Fruit fly (Drosophila melanogaster) whole organism, embryonic: ENCODE data around the gene solo.

Source experiments
- Bgb ChIP-seq: fragments of 200-800 bp; sonication (Bioruptor generic); IDR thresholded peaks from 2 replicates; pipeline ENCODE4 v1.3.6; 2022; ENCODE audit warnings: missing biosample characterization, missing genetic modification characterization; ENCODE audit not compliant: partially characterized antibody
- CG11504 ChIP-seq: fragments of 200-800 bp; sonication (Bioruptor generic); optimal IDR thresholded peaks from 3 replicates; lab custom pipeline; 2019; ENCODE audit warnings: missing biosample characterization, mild to moderate bottlenecking, missing genetic modification characterization, moderate library complexity
- CG12391 ChIP-seq: fragments of 200-800 bp; sonication (Bioruptor generic); optimal IDR thresholded peaks from 3 replicates; lab custom pipeline; 2018; ENCODE audit warnings: missing biosample characterization, mild to moderate bottlenecking, missing genetic modification characterization, moderate library complexity
- CG13894 ChIP-seq: fragments of 200-800 bp; sonication (Bioruptor generic); optimal IDR thresholded peaks from 3 replicates; lab custom pipeline; 2018; ENCODE audit warnings: missing biosample characterization, mild to moderate bottlenecking, missing genetic modification characterization, moderate library complexity
- CG14441 ChIP-seq: fragments of 200-800 bp; sonication (Bioruptor generic); IDR thresholded peaks from 2 replicates; pipeline ENCODE4 v1.3.6; 2022; ENCODE audit warnings: missing biosample characterization, missing genetic modification characterization
- CG17328 ChIP-seq: fragments of 200-800 bp; sonication (Bioruptor generic); IDR thresholded peaks from 2 replicates; pipeline ENCODE4 v1.3.6; 2022; ENCODE audit warnings: missing biosample characterization, missing genetic modification characterization
- CG17568 ChIP-seq: fragments of 200-800 bp; sonication (Bioruptor generic); optimal IDR thresholded peaks from 2 replicates; lab custom pipeline; 2018; ENCODE audit warnings: missing biosample characterization, mild to moderate bottlenecking, missing genetic modification characterization, moderate library complexity
- CG18262 ChIP-seq: fragments of 200-800 bp; optimal IDR thresholded peaks from 3 replicates; lab custom pipeline; 2019; ENCODE audit warnings: missing biosample characterization, mild to moderate bottlenecking, missing genetic modification characterization, moderate library complexity
- CG2678 ChIP-seq: fragments of 200-800 bp; sonication (Bioruptor generic); optimal IDR thresholded peaks from 3 replicates; lab custom pipeline; 2019; ENCODE audit warnings: missing biosample characterization, mild to moderate bottlenecking, missing genetic modification characterization, moderate library complexity
- CG30020 ChIP-seq: fragments of 200-800 bp; optimal IDR thresholded peaks from 2 replicates; lab custom pipeline; 2019; ENCODE audit warnings: missing biosample characterization, mild to moderate bottlenecking, missing genetic modification characterization, moderate library complexity
- CG30403 ChIP-seq: fragments of 200-800 bp; sonication (Bioruptor generic); optimal IDR thresholded peaks from 3 replicates; lab custom pipeline; 2016; ENCODE audit warnings: missing biosample characterization, missing genetic modification characterization
- CG3065 ChIP-seq: fragments of 200-800 bp; sonication (Bioruptor generic); optimal IDR thresholded peaks from 2 replicates; lab custom pipeline; 2016; ENCODE audit warnings: missing biosample characterization, missing genetic modification characterization
- CG31441 ChIP-seq: fragments of 200-800 bp; sonication (Bioruptor generic); IDR thresholded peaks from 2 replicates; pipeline ENCODE4 v1.3.6; 2022; ENCODE audit warnings: missing biosample characterization, missing genetic modification characterization
- CG4328 ChIP-seq: fragments of 200-800 bp; sonication (Bioruptor generic); optimal IDR thresholded peaks from 3 replicates; lab custom pipeline; 2017; ENCODE audit warnings: missing biosample characterization, missing genetic modification reagents, missing genetic modification characterization
- CG7271 ChIP-seq: fragments of 200-800 bp; sonication (Bioruptor generic); optimal IDR thresholded peaks from 2 replicates; lab custom pipeline; 2018; ENCODE audit warnings: missing biosample characterization, mild to moderate bottlenecking, missing genetic modification characterization, moderate library complexity
- CG7556 ChIP-seq: fragments of 200-800 bp; sonication (Bioruptor generic); optimal IDR thresholded peaks from 2 replicates; lab custom pipeline; 2017; ENCODE audit warnings: missing biosample characterization, mild to moderate bottlenecking, missing genetic modification characterization
- CG8290 ChIP-seq, 3 experiments: fragments of 200-800 bp; sonication (Bioruptor generic); optimal IDR thresholded peaks; 2 replicates each; lab custom pipeline; 2016 to 2019; ENCODE audit warnings: missing biosample characterization in 3 of 3, missing genetic modification characterization in 3 of 3, mild to moderate bottlenecking in 2 of 3, moderate library complexity in 1 of 3
- CG9876 ChIP-seq: fragments of 200-800 bp; sonication (Bioruptor generic); optimal IDR thresholded peaks from 2 replicates; lab custom pipeline; 2016; ENCODE audit warnings: missing biosample characterization, missing genetic modification characterization
- CG9932 ChIP-seq: fragments of 200-800 bp; sonication (Bioruptor generic); IDR thresholded peaks from 2 replicates; pipeline ENCODE4 v1.3.6; 2022; ENCODE audit warnings: missing biosample characterization, missing genetic modification characterization
- Dp ChIP-seq: fragments of 200-800 bp; sonication (Bioruptor generic); optimal IDR thresholded peaks from 2 replicates; lab custom pipeline; 2018; ENCODE audit warnings: missing biosample characterization, mild to moderate bottlenecking, missing genetic modification characterization, moderate library complexity
- Eip74EF ChIP-seq, 2 experiments: fragments of 200-800 bp in 1 of 2; fragments of >200 bp in 1 of 2; sonication (Bioruptor generic) in 1 of 2; optimal IDR thresholded peaks; 2 replicates each; lab custom pipeline; 2017 to 2019; ENCODE audit warnings: missing biosample characterization in 2 of 2, missing genetic modification characterization in 2 of 2, mild to moderate bottlenecking in 1 of 2, moderate library complexity in 1 of 2
- HHEX ChIP-seq: fragments of 200-800 bp; sonication (Bioruptor generic); optimal IDR thresholded peaks from 3 replicates; lab custom pipeline; 2017; ENCODE audit warnings: missing biosample characterization, mild to moderate bottlenecking, missing genetic modification characterization, missing genetic modification reagents
- HLH4C ChIP-seq: fragments of 200-800 bp; sonication (Bioruptor generic); IDR thresholded peaks from 3 replicates; pipeline ENCODE4 v1.3.6; 2022; ENCODE audit warnings: missing biosample characterization, missing genetic modification characterization; ENCODE audit not compliant: partially characterized antibody
- Hmr ChIP-seq: fragments of 200-800 bp; sonication (Bioruptor generic); optimal IDR thresholded peaks from 3 replicates; lab custom pipeline; 2017; ENCODE audit warnings: mild to moderate bottlenecking, missing biosample characterization, missing genetic modification reagents, missing genetic modification characterization
- Hr78 ChIP-seq, 2 experiments: fragments of 200-800 bp in 1 of 2; fragments of >200 bp in 1 of 2; sonication (Bioruptor generic) in 1 of 2; optimal IDR thresholded peaks; 2 replicates each; lab custom pipeline; 2017 to 2019; ENCODE audit warnings: missing biosample characterization in 2 of 2, missing genetic modification characterization in 2 of 2, mild to moderate bottlenecking in 1 of 2, moderate library complexity in 1 of 2
- PHDP ChIP-seq: fragments of 200-800 bp; sonication (Bioruptor generic); optimal IDR thresholded peaks from 3 replicates; lab custom pipeline; 2018; ENCODE audit warnings: missing biosample characterization, mild to moderate bottlenecking, missing genetic modification characterization, moderate library complexity
- Ptx1 ChIP-seq: fragments of 200-800 bp; sonication (Bioruptor generic); IDR thresholded peaks from 2 replicates; pipeline ENCODE4 v1.3.6; 2022; ENCODE audit warnings: missing biosample characterization, missing genetic modification characterization
- Sox100B ChIP-seq: fragments of 200-800 bp; sonication (Bioruptor generic); optimal IDR thresholded peaks from 3 replicates; lab custom pipeline; 2018; ENCODE audit warnings: missing biosample characterization, mild to moderate bottlenecking, missing genetic modification characterization
- Sox102F ChIP-seq: fragments of 200-800 bp; sonication (Bioruptor generic); optimal IDR thresholded peaks from 2 replicates; lab custom pipeline; 2018; ENCODE audit warnings: missing biosample characterization, mild to moderate bottlenecking, missing genetic modification characterization, moderate library complexity
- Ssrp ChIP-seq: fragments of 200-800 bp; sonication (Bioruptor generic); optimal IDR thresholded peaks from 2 replicates; lab custom pipeline; 2018; ENCODE audit warnings: missing biosample characterization, mild to moderate bottlenecking, missing genetic modification characterization, moderate library complexity
- Xbp1 ChIP-seq: fragments of 200-800 bp; sonication (Bioruptor generic); optimal IDR thresholded peaks from 3 replicates; lab custom pipeline; 2016; ENCODE audit warnings: missing biosample characterization, mild to moderate bottlenecking, missing genetic modification characterization
- Xrp1 ChIP-seq: fragments of 200-800 bp; sonication (Bioruptor generic); IDR thresholded peaks from 2 replicates; pipeline ENCODE4 v1.3.6; 2022; ENCODE audit warnings: missing biosample characterization, missing genetic modification characterization
- bsh ChIP-seq, 2 experiments: fragments of 200-800 bp; sonication (Bioruptor generic); optimal IDR thresholded peaks; 2 replicates each; lab custom pipeline; 2017 to 2018; ENCODE audit warnings: mild to moderate bottlenecking in 2 of 2, missing biosample characterization in 2 of 2, missing genetic modification characterization in 2 of 2, moderate library complexity in 1 of 2
- chm ChIP-seq: fragments of 200-800 bp; sonication (Bioruptor generic); IDR thresholded peaks from 2 replicates; pipeline ENCODE4 v1.3.6; 2022; ENCODE audit warnings: missing biosample characterization, missing genetic modification characterization
- dati ChIP-seq: fragments of 200-800 bp; sonication (Bioruptor generic); IDR thresholded peaks from 2 replicates; pipeline ENCODE4 v1.3.6; 2022; ENCODE audit warnings: missing biosample characterization, missing genetic modification characterization
- disco-r ChIP-seq: fragments of 200-800 bp; sonication (Bioruptor generic); optimal IDR thresholded peaks from 2 replicates; lab custom pipeline; 2016; ENCODE audit warnings: missing biosample characterization, missing genetic modification characterization
- fd96Cb ChIP-seq: fragments of 200-800 bp; sonication (Bioruptor generic); optimal IDR thresholded peaks from 2 replicates; lab custom pipeline; 2018; ENCODE audit warnings: missing biosample characterization, mild to moderate bottlenecking, missing genetic modification characterization, moderate library complexity
- jigr1 ChIP-seq: fragments of 200-800 bp; sonication (Bioruptor generic); IDR thresholded peaks from 3 replicates; pipeline ENCODE4 v1.3.6; 2022; ENCODE audit warnings: missing biosample characterization, missing genetic modification characterization
- lilli ChIP-seq: fragments of 200-800 bp; sonication (Bioruptor generic); optimal IDR thresholded peaks from 3 replicates; lab custom pipeline; 2016; ENCODE audit warnings: missing biosample characterization, missing genetic modification characterization
- nerfin-2 ChIP-seq: fragments of 200-800 bp; sonication (Bioruptor generic); IDR thresholded peaks from 2 replicates; pipeline ENCODE4 v1.3.6; 2022; ENCODE audit warnings: missing biosample characterization, missing genetic modification characterization; ENCODE audit not compliant: partially characterized antibody
- peb ChIP-seq: fragments of 200-800 bp; sonication (Bioruptor generic); IDR thresholded peaks from 2 replicates; pipeline ENCODE4 v1.3.6; 2022; ENCODE audit warnings: missing biosample characterization, missing genetic modification characterization
- pzg ChIP-seq: fragments of 200-800 bp; sonication (Bioruptor generic); optimal IDR thresholded peaks from 3 replicates; lab custom pipeline; 2018; ENCODE audit warnings: missing biosample characterization, mild to moderate bottlenecking, missing genetic modification characterization, moderate library complexity
- slou ChIP-seq: fragments of 200-800 bp; sonication (Bioruptor generic); optimal IDR thresholded peaks from 3 replicates; lab custom pipeline; 2016; ENCODE audit warnings: missing biosample characterization, missing genetic modification characterization
- sob ChIP-seq: fragments of 200-800 bp; sonication (Bioruptor generic); IDR thresholded peaks from 2 replicates; pipeline ENCODE4 v1.3.6; 2022; ENCODE audit warnings: missing biosample characterization, missing genetic modification characterization
- sqz ChIP-seq: fragments of 200-800 bp; sonication (Bioruptor generic); optimal IDR thresholded peaks from 3 replicates; lab custom pipeline; 2018; ENCODE audit warnings: missing biosample characterization, mild to moderate bottlenecking, missing genetic modification characterization
- trem ChIP-seq: fragments of 200-800 bp; optimal IDR thresholded peaks from 3 replicates; lab custom pipeline; 2019; ENCODE audit warnings: missing biosample characterization, mild to moderate bottlenecking, missing genetic modification characterization, moderate library complexity
- tup ChIP-seq: fragments of 200-800 bp; sonication (Bioruptor generic); optimal IDR thresholded peaks from 2 replicates; lab custom pipeline; 2016; ENCODE audit warnings: missing biosample characterization, mild to moderate bottlenecking, missing genetic modification characterization, moderate library complexity
- usp ChIP-seq: fragments of >200 bp; optimal IDR thresholded peaks from 2 replicates; lab custom pipeline; 2017; ENCODE audit warnings: missing biosample characterization, missing genetic modification characterization

The solo gene

dm6 chr2L:15061368-15061767 is at the start of gene solo, which contains the start of gene vas (continued):
- TF ChIP-seq trem (tag; lab: Kevin White, UChicago) = peak; percentile 56
- TF ChIP-seq jigr1 (GFP tag; lab: Robert Waterston, UW) = no peak
- peak; percentile 7 for TF ChIP-seq CG17568 (GFP tag; lab: Kevin White, UChicago)
- peak; percentile 59 for TF ChIP-seq CG18262
- TF ChIP-seq CG7556 (GFP tag; lab: Kevin White, UChicago) = peak; percentile 30
- TF ChIP-seq CG17328 (GFP tag; lab: Robert Waterston, UW) = 0 out of 2 replicates have a peak, but pooled peaks have one; percentile 43
- no peak for TF ChIP-seq nerfin-2
- peak; percentile 46; the same call in 1 of the 3 replicates for TF ChIP-seq HLH4C
- TF ChIP-seq bsh (GFP tag; optimal IDR thresholded peaks at IDR 0.05; lab: Kevin White, UChicago) = peak in 1 of 2 experiments; percentile 56
- TF ChIP-seq Sox100B (GFP tag; lab: Kevin White, UChicago) = peak; percentile 39
- TF ChIP-seq tup = no peak
- peak; percentile 15 for TF ChIP-seq Dp (GFP tag; lab: Kevin White, UChicago)
- TF ChIP-seq CG31441 (GFP tag; lab: Robert Waterston, UW) = peak; percentile 51; the same call in 1 of the 2 replicates
- TF ChIP-seq PHDP (tag; lab: Kevin White, UChicago) = peak; percentile 50
- peak in 1 of 2 experiments; percentile 22 for TF ChIP-seq Hr78 (GFP tag; optimal IDR thresholded peaks at IDR 0.05; lab: Kevin White, UChicago)
- peak in 1 of 2 experiments; percentile 22 for TF ChIP-seq Eip74EF (GFP tag; optimal IDR thresholded peaks at IDR 0.05; lab: Kevin White, UChicago)
- TF ChIP-seq chm (GFP tag; lab: Robert Waterston, UW) = peak; percentile 31; the same call in 1 of the 2 replicates
- peak; percentile 43; the same call in 1 of the 2 replicates for TF ChIP-seq sob (GFP tag; lab: Robert Waterston, UW)
- TF ChIP-seq Xbp1 = peak; percentile 59
- TF ChIP-seq Ptx1 = peak; percentile 57
- peak; percentile 34; the same call in 1 of the 2 replicates for TF ChIP-seq Xrp1 (GFP tag; lab: Robert Waterston, UW)
- TF ChIP-seq dati = no peak
- TF ChIP-seq CG14441 = peak; percentile 42; the same call in 1 of the 2 replicates
- TF ChIP-seq CG11504 (tag; lab: Kevin White, UChicago) = peak; percentile 70
- TF ChIP-seq sqz = no peak
- peak; percentile 55 for TF ChIP-seq CG13894 (tag; lab: Kevin White, UChicago)
- no peak for TF ChIP-seq CG3065 (GFP tag; lab: Kevin White, UChicago)
- TF ChIP-seq Sox102F (GFP tag; lab: Kevin White, UChicago) = peak; percentile 63
- TF ChIP-seq lilli (GFP tag; lab: Kevin White, UChicago) = peak; percentile 27
- TF ChIP-seq pzg = peak; percentile 54
- TF ChIP-seq peb (GFP tag; lab: Robert Waterston, UW) = no peak
- TF ChIP-seq CG4328 (GFP tag; lab: Kevin White, UChicago) = peak; percentile 14
- TF ChIP-seq CG30403 (GFP tag; lab: Kevin White, UChicago) = peak; percentile 63
- no peak for TF ChIP-seq slou (GFP tag; lab: Kevin White, UChicago)
- peak; percentile 72 for TF ChIP-seq CG9932
- peak; percentile 83 for TF ChIP-seq CG12391 (tag; lab: Kevin White, UChicago)
- TF ChIP-seq Hmr (GFP tag; lab: Kevin White, UChicago) = peak; percentile 51
- no peak for TF ChIP-seq CG7271 (tag; lab: Kevin White, UChicago)
- TF ChIP-seq CG30020 = peak; percentile 97
- TF ChIP-seq Ssrp (tag; lab: Kevin White, UChicago) = peak; percentile 61
- no peak for TF ChIP-seq usp (GFP tag; lab: Kevin White, UChicago)
- TF ChIP-seq CG9876 (GFP tag; lab: Kevin White, UChicago) = no peak
- peak; percentile 67 for TF ChIP-seq CG2678
- TF ChIP-seq fd96Cb (tag; lab: Kevin White, UChicago) = peak; percentile 39
- peak; percentile 24; the same call in 1 of the 2 replicates for TF ChIP-seq Bgb
- TF ChIP-seq CG8290 (GFP tag; optimal IDR thresholded peaks at IDR 0.05; lab: Kevin White, UChicago) = peak; percentile 75
- TF ChIP-seq CG8290 (tag; optimal IDR thresholded peaks at IDR 0.05; lab: Kevin White, UChicago) = peak; percentile 29 to 84
- no peak for TF ChIP-seq HHEX
- TF ChIP-seq disco-r (GFP tag; lab: Kevin White, UChicago) = no peak
